Worm (Caenorhabditis elegans) whole organism, early embryonic: ENCODE data around the gene C05E11.2.

Experiments
- aly-1 ChIP-seq: sonication (generic microtip); optimal IDR thresholded peaks from 2 replicates; lab custom pipeline; 2016; ENCODE audit warnings: missing genetic modification characterization, missing compliant biosample characterization
- ceh-13 ChIP-seq: fragments of 200-800 bp; sonication (Bioruptor generic); optimal IDR thresholded peaks from 2 replicates; lab custom pipeline; 2018; ENCODE audit warnings: mild to moderate bottlenecking, missing genetic modification characterization, missing compliant biosample characterization
- flt-1 ChIP-seq: fragments of 200-800 bp; sonication (Bioruptor generic); IDR thresholded peaks from 2 replicates; pipeline ENCODE4 v1.3.6; 2022; ENCODE audit warnings: missing genetic modification characterization, missing compliant biosample characterization
- hmbx-1 ChIP-seq: sonication (generic microtip); optimal IDR thresholded peaks from 2 replicates; lab custom pipeline; 2016; ENCODE audit warnings: mild to moderate bottlenecking, missing genetic modification characterization, missing compliant biosample characterization
- hmg-4 ChIP-seq: fragments of 200-800 bp; sonication (Bioruptor generic); optimal IDR thresholded peaks from 2 replicates; lab custom pipeline; 2018; ENCODE audit warnings: mild to moderate bottlenecking, missing genetic modification characterization, missing compliant biosample characterization

- TF ChIP-seq hmbx-1 (tag; lab: Kevin White, UChicago) (no peak), aly-1 (no peak), ceh-13 (GFP tag; lab: Kevin White, UChicago) (no peak), hmg-4 (no peak), flt-1 (GFP tag; lab: Robert Waterston, UW) (no peak)
Observed at ce11 chrX:4609635-4610034, 22.9 kb downstream of the C05E11.2 start.
